Worm (Caenorhabditis elegans) whole organism, L1 larva: ENCODE measurements around the gene R11G1.11.

Experiments
- C04F5.9 ChIP-seq: sonication (generic microtip); optimal IDR thresholded peaks from 2 replicates; lab custom pipeline; 2016; ENCODE audit warnings: missing genetic modification characterization, missing compliant biosample characterization
- C16A3.4 ChIP-seq: fragments of 150-350 bp; optimal IDR thresholded peaks from 2 replicates; lab custom pipeline; 2014; ENCODE audit warnings: missing biosample characterization, missing genetic modification characterization
- C34B4.2 ChIP-seq: sonication (generic microtip); optimal IDR thresholded peaks from 2 replicates; lab custom pipeline; 2017; ENCODE audit warnings: mild to moderate bottlenecking, missing genetic modification characterization, missing compliant biosample characterization
- aha-1 ChIP-seq: fragments of 150-350 bp; optimal IDR thresholded peaks from 2 replicates; lab custom pipeline; 2014; ENCODE audit warnings: missing biosample characterization, missing genetic modification characterization
- ceh-63 ChIP-seq: fragments of 200-800 bp; sonication (Bioruptor generic); optimal IDR thresholded peaks from 2 replicates; lab custom pipeline; 2018; ENCODE audit warnings: mild to moderate bottlenecking, missing genetic modification characterization, missing compliant biosample characterization
- ceh-8 ChIP-seq: fragments of 200-800 bp; sonication (Bioruptor generic); optimal IDR thresholded peaks from 2 replicates; lab custom pipeline; 2018; ENCODE audit warnings: mild to moderate bottlenecking, missing genetic modification characterization, moderate library complexity, missing compliant biosample characterization
- ceh-82 ChIP-seq, 3 experiments: fragments of 150-350 bp in 1 of 3; sonication (generic microtip) in 2 of 3; optimal IDR thresholded peaks; 2 replicates each; lab custom pipeline; 2014 to 2017; ENCODE audit warnings: missing biosample characterization in 3 of 3, missing genetic modification characterization in 3 of 3
- ceh-90 ChIP-seq: sonication (generic microtip); optimal IDR thresholded peaks from 2 replicates; lab custom pipeline; 2016; ENCODE audit warnings: missing genetic modification characterization, missing compliant biosample characterization
- dsc-1 ChIP-seq: sonication (generic microtip); optimal IDR thresholded peaks from 2 replicates; lab custom pipeline; 2016; ENCODE audit warnings: mild to moderate bottlenecking, missing genetic modification characterization, missing compliant biosample characterization
- efl-3 ChIP-seq: fragments of 200-800 bp; sonication (Bioruptor generic); optimal IDR thresholded peaks from 2 replicates; lab custom pipeline; 2018; ENCODE audit warnings: mild to moderate bottlenecking, missing genetic modification characterization, missing compliant biosample characterization
- egl-13 ChIP-seq: sonication (generic microtip); optimal IDR thresholded peaks from 2 replicates; lab custom pipeline; 2016; ENCODE audit warnings: missing genotype, missing genetic modification reagents, missing genetic modification characterization, missing compliant biosample characterization
- elt-2 ChIP-seq: sonication (generic microtip); optimal IDR thresholded peaks from 2 replicates; lab custom pipeline; 2016; ENCODE audit warnings: missing genetic modification characterization, mild to moderate bottlenecking, inconsistent platforms, missing compliant biosample characterization, missing genetic modification reagents
- elt-3 ChIP-seq, 6 experiments: fragments of 150-350 bp in 1 of 6; sonication (generic microtip); optimal IDR thresholded peaks; 2 replicates each; lab custom pipeline; 2017 to 2018; ENCODE audit warnings: missing biosample characterization in 6 of 6, missing genetic modification characterization in 6 of 6, inconsistent platforms in 1 of 6
- ets-5 ChIP-seq: fragments of 200-800 bp; sonication (Bioruptor generic); IDR thresholded peaks from 2 replicates; pipeline ENCODE4 v1.3.6; 2022; ENCODE audit warnings: missing genetic modification characterization, missing compliant biosample characterization
- fkh-4 ChIP-seq: sonication (generic microtip); optimal IDR thresholded peaks from 2 replicates; lab custom pipeline; 2016; ENCODE audit warnings: missing compliant biosample characterization, missing genetic modification characterization, borderline replicate concordance
- fkh-8 ChIP-seq: sonication (generic microtip); optimal IDR thresholded peaks from 2 replicates; lab custom pipeline; 2016; ENCODE audit warnings: mild to moderate bottlenecking, missing genetic modification characterization, missing compliant biosample characterization
- fos-1 ChIP-seq: fragments of 150-350 bp; optimal IDR thresholded peaks from 2 replicates; lab custom pipeline; 2014; ENCODE audit warnings: missing biosample characterization, missing genetic modification characterization
- grh-1 ChIP-seq: fragments of 200-800 bp; sonication (Bioruptor generic); IDR thresholded peaks from 2 replicates; pipeline ENCODE4 v1.3.6; 2022; ENCODE audit warnings: missing genetic modification reagents, missing genetic modification characterization, missing compliant biosample characterization
- hlh-4 ChIP-seq: sonication (generic microtip); optimal IDR thresholded peaks from 2 replicates; lab custom pipeline; 2016; ENCODE audit warnings: mild to moderate bottlenecking, missing genetic modification characterization, missing compliant biosample characterization
- hpl-2 ChIP-seq: fragments of 150-350 bp; optimal IDR thresholded peaks from 2 replicates; lab custom pipeline; 2014; ENCODE audit warnings: missing biosample characterization, missing genetic modification reagents, missing genetic modification characterization
- jun-1 ChIP-seq: fragments of 150-350 bp; optimal IDR thresholded peaks from 2 replicates; lab custom pipeline; 2014; ENCODE audit warnings: missing biosample characterization, missing genetic modification reagents, missing genetic modification characterization
- lin-13 ChIP-seq: fragments of 150-350 bp; optimal IDR thresholded peaks from 2 replicates; lab custom pipeline; 2014; ENCODE audit warnings: missing biosample characterization, missing genetic modification reagents, missing genetic modification characterization
- lin-14 ChIP-seq: fragments of 200-800 bp; sonication (Bioruptor generic); optimal IDR thresholded peaks from 2 replicates; lab custom pipeline; 2018; ENCODE audit warnings: mild to moderate bottlenecking, missing genetic modification characterization, moderate library complexity, missing compliant biosample characterization
- lin-39 ChIP-seq: fragments of 150-350 bp; optimal IDR thresholded peaks from 2 replicates; lab custom pipeline; 2014; ENCODE audit warnings: missing biosample characterization, missing genetic modification reagents, missing genetic modification characterization
- lsy-2 ChIP-seq, 2 experiments: fragments of 150-350 bp; optimal IDR thresholded peaks; 2 replicates each; lab custom pipeline; 2014; ENCODE audit warnings: missing biosample characterization in 2 of 2, missing genetic modification characterization in 2 of 2
- mab-9 ChIP-seq: fragments of 200-800 bp; sonication (Bioruptor generic); IDR thresholded peaks from 2 replicates; pipeline ENCODE4 v1.3.6; 2022; ENCODE audit warnings: missing genetic modification reagents, missing genetic modification characterization, missing compliant biosample characterization
- mdl-1 ChIP-seq, 2 experiments: fragments of 150-350 bp; optimal IDR thresholded peaks; 2 replicates each; lab custom pipeline; 2014 to 2017; ENCODE audit warnings: missing biosample characterization in 2 of 2, missing genetic modification characterization in 2 of 2, inconsistent platforms in 1 of 2
- mef-2 ChIP-seq: fragments of 150-350 bp; optimal IDR thresholded peaks from 2 replicates; lab custom pipeline; 2014; ENCODE audit warnings: missing biosample characterization, missing genetic modification characterization
- nhr-11 ChIP-seq: fragments of 150-350 bp; optimal IDR thresholded peaks from 2 replicates; lab custom pipeline; 2014; ENCODE audit warnings: missing biosample characterization, missing genetic modification characterization
- nhr-12 ChIP-seq: sonication (generic microtip); optimal IDR thresholded peaks from 2 replicates; lab custom pipeline; 2017; ENCODE audit warnings: missing biosample characterization, missing genetic modification characterization
- nhr-19 ChIP-seq: fragments of 200-800 bp; sonication (Bioruptor generic); conservative IDR thresholded peaks from 2 replicates; pipeline ENCODE4 v1.3.6; 2022; ENCODE audit warnings: missing genetic modification characterization, missing compliant biosample characterization
- nhr-20 ChIP-seq: sonication (generic microtip); optimal IDR thresholded peaks from 2 replicates; lab custom pipeline; 2016; ENCODE audit warnings: mild to moderate bottlenecking, missing genetic modification characterization, missing compliant biosample characterization
- nhr-28 ChIP-seq: fragments of 150-350 bp; optimal IDR thresholded peaks from 2 replicates; lab custom pipeline; 2014; ENCODE audit warnings: missing biosample characterization, missing genetic modification characterization
- nhr-71 ChIP-seq: sonication (generic microtip); optimal IDR thresholded peaks from 2 replicates; lab custom pipeline; 2016; ENCODE audit warnings: mild to moderate bottlenecking, missing genetic modification characterization, moderate library complexity, missing compliant biosample characterization
- nhr-76 ChIP-seq: sonication (generic microtip); optimal IDR thresholded peaks from 2 replicates; lab custom pipeline; 2017; ENCODE audit warnings: missing biosample characterization, missing genetic modification characterization
- nhr-84 ChIP-seq: sonication (generic microtip); optimal IDR thresholded peaks from 2 replicates; lab custom pipeline; 2017; ENCODE audit warnings: missing biosample characterization, missing genetic modification characterization
- nhr-90 ChIP-seq: sonication (generic microtip); optimal IDR thresholded peaks from 2 replicates; lab custom pipeline; 2016; ENCODE audit warnings: mild to moderate bottlenecking, missing genetic modification characterization, missing compliant biosample characterization; ENCODE audit not compliant: poor library complexity
- pag-3 ChIP-seq: sonication (generic microtip); optimal IDR thresholded peaks from 2 replicates; lab custom pipeline; 2017; ENCODE audit warnings: missing genetic modification characterization, mild to moderate bottlenecking, missing compliant biosample characterization, antibody characterized with exemption, borderline replicate concordance; ENCODE audit not compliant: insufficient read depth
- pax-3 ChIP-seq: fragments of 200-800 bp; sonication (Bioruptor generic); optimal IDR thresholded peaks from 2 replicates; lab custom pipeline; 2018; ENCODE audit warnings: mild to moderate bottlenecking, missing genetic modification characterization, moderate library complexity, missing compliant biosample characterization
- pqm-1 ChIP-seq: sonication (generic microtip); optimal IDR thresholded peaks from 3 replicates; lab custom pipeline; 2017; ENCODE audit warnings: missing biosample characterization, missing genetic modification characterization
- rnt-1 ChIP-seq: sonication (generic microtip); optimal IDR thresholded peaks from 2 replicates; lab custom pipeline; 2016; ENCODE audit warnings: mild to moderate bottlenecking, missing genetic modification characterization, moderate library complexity, missing compliant biosample characterization
- skn-1 ChIP-seq: fragments of 150-350 bp; optimal IDR thresholded peaks from 2 replicates; lab custom pipeline; 2014; ENCODE audit warnings: missing biosample characterization, missing genetic modification characterization
- snu-23 ChIP-seq: sonication (generic microtip); optimal IDR thresholded peaks from 2 replicates; lab custom pipeline; 2016; ENCODE audit warnings: missing genetic modification characterization, missing compliant biosample characterization
- sox-4 ChIP-seq: sonication (generic microtip); optimal IDR thresholded peaks from 2 replicates; lab custom pipeline; 2016; ENCODE audit warnings: missing genetic modification characterization, missing compliant biosample characterization
- sup-37 ChIP-seq: fragments of 200-800 bp; sonication (Bioruptor generic); optimal IDR thresholded peaks from 2 replicates; lab custom pipeline; 2018; ENCODE audit warnings: mild to moderate bottlenecking, missing genetic modification characterization, missing compliant biosample characterization
- swsn-7 ChIP-seq: sonication (generic microtip); optimal IDR thresholded peaks from 2 replicates; lab custom pipeline; 2016; ENCODE audit warnings: missing genetic modification characterization, missing compliant biosample characterization
- tbx-2 ChIP-seq: sonication (generic microtip); optimal IDR thresholded peaks from 2 replicates; lab custom pipeline; 2016; ENCODE audit warnings: missing genetic modification characterization, missing compliant biosample characterization
- tlp-1 ChIP-seq: fragments of 150-350 bp; optimal IDR thresholded peaks from 2 replicates; lab custom pipeline; 2014; ENCODE audit warnings: missing biosample characterization, missing genetic modification characterization
- unc-30 ChIP-seq: sonication (generic microtip); optimal IDR thresholded peaks from 2 replicates; lab custom pipeline; 2017; ENCODE audit warnings: missing biosample characterization, missing genetic modification characterization
- unc-98 ChIP-seq: fragments of 200-800 bp; sonication (Bioruptor generic); IDR thresholded peaks from 2 replicates; pipeline ENCODE4 v1.3.6; 2022; ENCODE audit warnings: missing genetic modification characterization, missing compliant biosample characterization
- xbp-1 ChIP-seq: sonication (generic microtip); optimal IDR thresholded peaks from 2 replicates; lab custom pipeline; 2016; ENCODE audit warnings: missing genetic modification characterization, missing compliant biosample characterization
- zag-1 ChIP-seq: fragments of 150-350 bp; optimal IDR thresholded peaks from 2 replicates; lab custom pipeline; 2014; ENCODE audit warnings: missing biosample characterization, missing genetic modification characterization
- zip-4 ChIP-seq: fragments of 200-800 bp; sonication (Bioruptor generic); optimal IDR thresholded peaks from 2 replicates; lab custom pipeline; 2018; ENCODE audit warnings: mild to moderate bottlenecking, missing genetic modification characterization, moderate library complexity, missing compliant biosample characterization

Gene R11G1.11

DNA sequence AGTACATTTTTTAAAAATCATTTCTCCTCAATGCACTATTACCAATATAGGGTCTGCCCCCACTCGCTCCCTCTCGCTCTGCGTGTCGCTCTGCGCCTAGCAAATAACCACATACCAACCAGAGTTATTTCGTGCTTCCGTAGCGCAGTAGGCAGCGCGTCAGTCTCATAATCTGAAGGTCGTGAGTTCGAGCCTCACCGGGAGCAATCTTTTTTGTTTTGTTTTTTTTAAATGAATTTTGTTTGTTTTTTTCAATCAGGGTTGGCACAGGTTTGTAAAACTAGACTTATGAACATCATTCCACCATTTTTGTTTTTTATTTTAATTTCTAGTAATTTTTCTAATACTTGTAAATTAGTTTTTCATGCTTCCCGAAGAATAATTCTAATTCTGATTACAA lies 42.9 kb downstream of the R11G1.11 start (continued):
- TF ChIP-seq aha-1 (tag; lab: Kevin White, UChicago) (no peak), mef-2 (tag; lab: Kevin White, UChicago) (no peak), lsy-2 (tag; optimal IDR thresholded peaks at IDR 0.05; lab: Kevin White, UChicago) (peak; percentile 55 to 60), rnt-1 (tag; lab: Kevin White, UChicago) (peak; percentile 69), snu-23 (GFP tag; lab: Kevin White, UChicago) (peak; percentile 82), sup-37 (GFP tag; lab: Kevin White, UChicago) (no peak), ceh-8 (GFP tag; lab: Kevin White, UChicago) (peak; percentile 72), nhr-12 (tag; lab: Kevin White, UChicago) (no peak), unc-30 (tag; lab: Kevin White, UChicago) (no peak), dsc-1 (tag; lab: Kevin White, UChicago) (peak; percentile 81), ets-5 (GFP tag; lab: Robert Waterston, UW) (no peak), tlp-1 (no peak), hpl-2 (no peak), nhr-71 (tag; lab: Kevin White, UChicago) (peak; percentile 79), grh-1 (GFP tag; lab: Robert Waterston, UW) (no peak), fos-1 (peak; percentile 11), unc-98 (GFP tag; lab: Robert Waterston, UW) (no peak), mdl-1 (tag; optimal IDR thresholded peaks at IDR 0.05; lab: Kevin White, UChicago) (peak in 1 of 2 experiments; percentile 47), elt-2 (tag; lab: Kevin White, UChicago) (peak; percentile 17), efl-3 (GFP tag; lab: Kevin White, UChicago) (no peak), ceh-90 (no peak), elt-3 (tag; optimal IDR thresholded peaks at IDR 0.05; lab: Kevin White, UChicago) (peak in 2 of 6 experiments; percentile 19 to 36), nhr-90 (tag; lab: Kevin White, UChicago) (peak; percentile 77), nhr-11 (tag; lab: Kevin White, UChicago) (no peak), nhr-84 (tag; lab: Kevin White, UChicago) (no peak), pqm-1 (tag; lab: Kevin White, UChicago) (no peak), fkh-4 (no peak), tbx-2 (peak; percentile 65), ceh-63 (GFP tag; lab: Kevin White, UChicago) (no peak), swsn-7 (tag; lab: Kevin White, UChicago) (peak; percentile 75), nhr-28 (no peak), skn-1 (tag; lab: Kevin White, UChicago) (peak; percentile 50), fkh-8 (tag; lab: Kevin White, UChicago) (peak; percentile 55), sox-4 (tag; lab: Kevin White, UChicago) (peak; percentile 39), lin-39 (tag; lab: Kevin White, UChicago) (peak; percentile 9), lin-14 (GFP tag; lab: Kevin White, UChicago) (peak; percentile 72), egl-13 (peak; percentile 69), pag-3 (no peak), lin-13 (GFP tag; lab: Kevin White, UChicago) (peak; percentile 33), zag-1 (no peak), nhr-19 (GFP tag; lab: Robert Waterston, UW) (peak; percentile 79), zip-4 (GFP tag; lab: Kevin White, UChicago) (peak; percentile 35), ceh-82 (tag; optimal IDR thresholded peaks at IDR 0.05; lab: Kevin White, UChicago) (peak; percentile 44 to 66 (median 48)), mab-9 (GFP tag; lab: Robert Waterston, UW) (peak; percentile 63; the same call in 1 of the 2 replicates), C16A3.4 (tag; lab: Kevin White, UChicago) (peak; percentile 57), jun-1 (tag; lab: Kevin White, UChicago) (peak; percentile 6), pax-3 (tag; lab: Kevin White, UChicago) (peak; percentile 35), hlh-4 (tag; lab: Kevin White, UChicago) (no peak), nhr-20 (peak; percentile 73), C04F5.9 (tag; lab: Kevin White, UChicago) (no peak), nhr-76 (tag; lab: Kevin White, UChicago) (no peak), xbp-1 (tag; lab: Kevin White, UChicago) (peak; percentile 68), C34B4.2 (no peak)
